Worm (Caenorhabditis elegans) whole organism, mixed stage, embryonic: ENCODE results near the gene nhr-108.
A peak's percentile ranks its signal among the peaks of the same experiment; 100 is the strongest.

ENCODE experiments used
- elt-3 ChIP-seq: fragments of 150-350 bp; optimal IDR thresholded peaks from 2 replicates; lab custom pipeline; 2014; ENCODE audit warnings: missing biosample characterization, missing genetic modification characterization
- lin-13 ChIP-seq: fragments of 150-350 bp; optimal IDR thresholded peaks from 2 replicates; lab custom pipeline; 2014; ENCODE audit warnings: missing biosample characterization, missing genetic modification characterization
- mab-5 ChIP-seq: fragments of 150-350 bp; optimal IDR thresholded peaks from 2 replicates; lab custom pipeline; 2014; ENCODE audit warnings: missing biosample characterization, missing genetic modification characterization

DNA sequence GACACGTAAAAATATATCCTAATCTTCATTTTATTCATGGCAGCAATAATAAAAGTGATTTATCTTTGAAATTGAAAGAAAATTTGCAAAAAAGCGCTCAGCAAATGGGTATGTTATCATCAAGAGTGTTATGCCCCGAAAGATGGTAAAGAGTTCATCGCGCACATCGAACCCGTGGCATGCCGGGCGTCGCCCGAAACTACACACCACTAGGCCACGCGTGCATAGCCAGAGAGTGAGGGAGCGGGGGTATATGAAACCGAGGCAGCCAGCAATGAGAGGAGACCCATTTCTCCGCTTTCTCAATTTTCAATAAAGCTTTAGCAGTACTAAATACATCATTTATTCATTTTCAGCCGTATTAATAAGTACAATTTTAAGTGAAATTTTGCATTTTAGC, 50.5 kb downstream of the nhr-108 start:
- TF ChIP-seq elt-3 (tag; lab: Kevin White, UChicago) (no peak), lin-13 (tag; lab: Kevin White, UChicago) (peak; percentile 85), mab-5 (tag; lab: Kevin White, UChicago) (no peak)
